Worm (Caenorhabditis elegans) whole organism, mixed stage, embryonic: ENCODE results near the gene B0393.4.

Experiments
- M03D4.4 ChIP-seq: sonication (generic microtip); optimal IDR thresholded peaks from 2 replicates; lab custom pipeline; 2017; ENCODE audit warnings: mild to moderate bottlenecking, missing genetic modification characterization, missing compliant biosample characterization
- blmp-1 ChIP-seq: fragments of 150-350 bp; optimal IDR thresholded peaks from 2 replicates; lab custom pipeline; 2014; ENCODE audit warnings: missing biosample characterization, missing genetic modification characterization
- ceh-39 ChIP-seq: fragments of 150-350 bp; optimal IDR thresholded peaks from 2 replicates; lab custom pipeline; 2014; ENCODE audit warnings: missing biosample characterization, missing genetic modification characterization
- ceh-43 ChIP-seq: fragments of 200-800 bp; sonication (Bioruptor generic); optimal IDR thresholded peaks from 2 replicates; lab custom pipeline; 2018; ENCODE audit warnings: mild to moderate bottlenecking, missing genetic modification characterization, moderate library complexity, missing compliant biosample characterization
- ceh-83 ChIP-seq: fragments of 200-800 bp; sonication (Bioruptor generic); optimal IDR thresholded peaks from 2 replicates; lab custom pipeline; 2018; ENCODE audit warnings: mild to moderate bottlenecking, missing genetic modification characterization, missing compliant biosample characterization
- ces-1 ChIP-seq: fragments of 150-350 bp; optimal IDR thresholded peaks from 2 replicates; lab custom pipeline; 2014; ENCODE audit warnings: missing biosample characterization, missing genetic modification reagents, missing genetic modification characterization
- cnd-1 ChIP-seq: fragments of 200-800 bp; sonication (Bioruptor generic); optimal IDR thresholded peaks from 2 replicates; lab custom pipeline; 2018; ENCODE audit warnings: mild to moderate bottlenecking, missing genetic modification characterization, missing compliant biosample characterization
- drap-1 ChIP-seq: fragments of 200-800 bp; sonication (Bioruptor generic); optimal IDR thresholded peaks from 3 replicates; lab custom pipeline; 2018; ENCODE audit warnings: mild to moderate bottlenecking, missing genetic modification characterization, missing compliant biosample characterization
- elt-1 ChIP-seq: sonication (generic microtip); optimal IDR thresholded peaks from 2 replicates; lab custom pipeline; 2017; ENCODE audit warnings: missing genetic modification characterization, mild to moderate bottlenecking, missing compliant biosample characterization, antibody characterized with exemption, moderate library complexity, borderline replicate concordance; ENCODE audit not compliant: insufficient read depth
- elt-3 ChIP-seq: fragments of 150-350 bp; optimal IDR thresholded peaks from 2 replicates; lab custom pipeline; 2014; ENCODE audit warnings: missing biosample characterization, missing genetic modification characterization
- flh-1 ChIP-seq: fragments of 200-800 bp; sonication (Bioruptor generic); optimal IDR thresholded peaks from 2 replicates; lab custom pipeline; 2018; ENCODE audit warnings: mild to moderate bottlenecking, missing genetic modification characterization, moderate library complexity, missing compliant biosample characterization
- ham-2 ChIP-seq: fragments of 200-800 bp; sonication (Bioruptor generic); optimal IDR thresholded peaks from 2 replicates; lab custom pipeline; 2018; ENCODE audit warnings: mild to moderate bottlenecking, missing genetic modification characterization, missing compliant biosample characterization
- hlh-1 ChIP-seq: fragments of 150-350 bp; optimal IDR thresholded peaks from 2 replicates; lab custom pipeline; 2014; ENCODE audit warnings: missing biosample characterization, missing genetic modification reagents, missing genetic modification characterization
- lin-13 ChIP-seq: fragments of 150-350 bp; optimal IDR thresholded peaks from 2 replicates; lab custom pipeline; 2014; ENCODE audit warnings: missing biosample characterization, missing genetic modification characterization
- lin-32 ChIP-seq: fragments of 200-800 bp; sonication (Bioruptor generic); optimal IDR thresholded peaks from 2 replicates; lab custom pipeline; 2018; ENCODE audit warnings: mild to moderate bottlenecking, missing genetic modification characterization, missing compliant biosample characterization
- lsy-2 ChIP-seq: fragments of 150-350 bp; optimal IDR thresholded peaks from 2 replicates; lab custom pipeline; 2014; ENCODE audit warnings: missing biosample characterization, missing genetic modification characterization
- mab-5 ChIP-seq: fragments of 150-350 bp; optimal IDR thresholded peaks from 2 replicates; lab custom pipeline; 2014; ENCODE audit warnings: missing biosample characterization, missing genetic modification characterization
- mep-1 ChIP-seq: fragments of 150-350 bp; optimal IDR thresholded peaks from 2 replicates; lab custom pipeline; 2017; ENCODE audit warnings: missing biosample characterization, missing genetic modification reagents, missing genetic modification characterization, inconsistent platforms
- mls-2 ChIP-seq: sonication (generic microtip); optimal IDR thresholded peaks from 2 replicates; lab custom pipeline; 2016; ENCODE audit warnings: mild to moderate bottlenecking, missing genetic modification characterization, moderate library complexity, missing compliant biosample characterization
- nhr-12 ChIP-seq: fragments of 150-350 bp; optimal IDR thresholded peaks from 2 replicates; lab custom pipeline; 2014; ENCODE audit warnings: missing biosample characterization, missing genetic modification characterization
- nhr-2 ChIP-seq: fragments of 150-350 bp; optimal IDR thresholded peaks from 2 replicates; lab custom pipeline; 2014; ENCODE audit warnings: missing biosample characterization, missing genetic modification characterization
- nhr-237 ChIP-seq: fragments of 150-350 bp; optimal IDR thresholded peaks from 2 replicates; lab custom pipeline; 2014; ENCODE audit warnings: missing biosample characterization, missing genetic modification characterization
- nhr-28 ChIP-seq: fragments of 150-350 bp; optimal IDR thresholded peaks from 2 replicates; lab custom pipeline; 2014; ENCODE audit warnings: missing biosample characterization, missing genetic modification characterization
- nhr-76 ChIP-seq: sonication (generic microtip); optimal IDR thresholded peaks from 2 replicates; lab custom pipeline; 2017; ENCODE audit warnings: missing biosample characterization, missing genetic modification characterization
- pha-4 ChIP-seq: fragments of 150-350 bp; optimal IDR thresholded peaks from 2 replicates; lab custom pipeline; 2018; ENCODE audit warnings: missing biosample characterization, missing genetic modification reagents, missing genetic modification characterization
- sem-2 ChIP-seq: fragments of 200-800 bp; sonication (Bioruptor generic); optimal IDR thresholded peaks from 2 replicates; lab custom pipeline; 2018; ENCODE audit warnings: mild to moderate bottlenecking, missing genetic modification characterization, missing compliant biosample characterization
- snpc-4 ChIP-seq: fragments of 150-350 bp; optimal IDR thresholded peaks from 2 replicates; lab custom pipeline; 2014; ENCODE audit warnings: missing biosample characterization, missing genetic modification characterization
- sptf-1 ChIP-seq: sonication (generic microtip); optimal IDR thresholded peaks from 2 replicates; lab custom pipeline; 2017; ENCODE audit warnings: mild to moderate bottlenecking, missing genetic modification characterization, moderate library complexity, missing compliant biosample characterization
- tbx-8 ChIP-seq: fragments of 200-800 bp; sonication (Bioruptor generic); optimal IDR thresholded peaks from 2 replicates; lab custom pipeline; 2018; ENCODE audit warnings: mild to moderate bottlenecking, missing genetic modification characterization, moderate library complexity, missing compliant biosample characterization
- unc-120 ChIP-seq: sonication (generic microtip); optimal IDR thresholded peaks from 2 replicates; lab custom pipeline; 2017; ENCODE audit warnings: missing genetic modification characterization, missing compliant biosample characterization; ENCODE audit not compliant: poor library complexity, severe bottlenecking
- unc-62 ChIP-seq: fragments of 150-350 bp; optimal IDR thresholded peaks from 2 replicates; lab custom pipeline; 2014; ENCODE audit warnings: missing biosample characterization, missing genetic modification reagents, missing genetic modification characterization
- zip-8 ChIP-seq: fragments of 150-350 bp; optimal IDR thresholded peaks from 2 replicates; lab custom pipeline; 2014; ENCODE audit warnings: missing biosample characterization, missing genetic modification characterization
- ztf-11 ChIP-seq: fragments of 150-350 bp; optimal IDR thresholded peaks from 2 replicates; lab custom pipeline; 2014; ENCODE audit warnings: missing biosample characterization, missing genetic modification characterization

Gene B0393.4

ce11 chrIII:4735443-4735842, 28.0 kb downstream of the B0393.4 start, which contains the start of gene F17C8.7:
TSS of gene F17C8.7 (plus strand) at chrIII:4735743.
- no peak for TF ChIP-seq nhr-237 (tag; lab: Kevin White, UChicago)

- TF ChIP-seq nhr-76 (tag; lab: Kevin White, UChicago) (no peak), hlh-1 (tag; lab: Kevin White, UChicago) (no peak), zip-8 (tag; lab: Kevin White, UChicago) (no peak), unc-120 (no peak), ham-2 (no peak), ceh-43 (no peak), ztf-11 (tag; lab: Kevin White, UChicago) (no peak), tbx-8 (GFP tag; lab: Kevin White, UChicago) (no peak), M03D4.4 (tag; lab: Kevin White, UChicago) (no peak), elt-3 (tag; lab: Kevin White, UChicago) (no peak), ces-1 (GFP tag; lab: Kevin White, UChicago) (no peak), nhr-237 (tag; lab: Kevin White, UChicago) (no peak), sem-2 (no peak), pha-4 (no peak), nhr-2 (no peak), mab-5 (tag; lab: Kevin White, UChicago) (no peak), elt-1 (no peak), ceh-83 (GFP tag; lab: Kevin White, UChicago) (no peak)
Measured at ce11 chrIII:4734056-4734455, 29.4 kb downstream of the B0393.4 start, which contains the start of gene F17C8.9. TSS of gene F17C8.9 (plus strand) at chrIII:4734356.

- TF ChIP-seq mep-1: no peak
- TF ChIP-seq hlh-1 (tag; lab: Kevin White, UChicago): peak; percentile 69
- peak; percentile 26 for TF ChIP-seq unc-120
Measured at ce11 chrIII:4731295-4731988, 32.0 kb downstream of the B0393.4 start, which contains the start of gene F17C8.3. TSS of gene F17C8.3 (plus strand) at chrIII:4731938.

- TF ChIP-seq ces-1 (GFP tag; lab: Kevin White, UChicago): no peak
- no peak for TF ChIP-seq snpc-4 (tag; lab: Kevin White, UChicago)
- TF ChIP-seq tbx-8 (GFP tag; lab: Kevin White, UChicago): no peak
- no peak for TF ChIP-seq lin-13 (tag; lab: Kevin White, UChicago)
- no peak for TF ChIP-seq lsy-2 (tag; lab: Kevin White, UChicago)
- no peak for TF ChIP-seq mep-1
- no peak for TF ChIP-seq drap-1 (GFP tag; lab: Kevin White, UChicago)
- no peak for TF ChIP-seq nhr-76 (tag; lab: Kevin White, UChicago)
- no peak for TF ChIP-seq ztf-11 (tag; lab: Kevin White, UChicago)
- no peak for TF ChIP-seq sem-2
- no peak for TF ChIP-seq mls-2
- no peak for TF ChIP-seq pha-4
- no peak for TF ChIP-seq lin-32
- no peak for TF ChIP-seq flh-1 (GFP tag; lab: Kevin White, UChicago)
- TF ChIP-seq elt-3 (tag; lab: Kevin White, UChicago): no peak
- TF ChIP-seq blmp-1 (tag; lab: Kevin White, UChicago): no peak
- TF ChIP-seq unc-62 (GFP tag; lab: Kevin White, UChicago): no peak
- TF ChIP-seq nhr-12: no peak
- no peak for TF ChIP-seq M03D4.4 (tag; lab: Kevin White, UChicago)
- TF ChIP-seq, all 35 proteins: peak for 0
Measured at ce11 chrIII:4723922-4724321, 39.5 kb downstream of the B0393.4 start.

- peak; percentile 69 for TF ChIP-seq unc-120
- TF ChIP-seq cnd-1 (tag; lab: Kevin White, UChicago): peak; percentile 30
- TF ChIP-seq ceh-83 (GFP tag; lab: Kevin White, UChicago): no peak
- no peak for TF ChIP-seq pha-4
- no peak for TF ChIP-seq lin-32
- peak; percentile 12 for TF ChIP-seq blmp-1 (tag; lab: Kevin White, UChicago)
- no peak for TF ChIP-seq nhr-2
- peak; percentile 67 for TF ChIP-seq nhr-237 (tag; lab: Kevin White, UChicago)
- TF ChIP-seq elt-3 (tag; lab: Kevin White, UChicago): no peak
- no peak for TF ChIP-seq lin-13 (tag; lab: Kevin White, UChicago)
- TF ChIP-seq hlh-1 (tag; lab: Kevin White, UChicago): peak; percentile 81
- no peak for TF ChIP-seq ceh-43
- no peak for TF ChIP-seq nhr-28
- TF ChIP-seq mls-2: peak; percentile 62
- no peak for TF ChIP-seq nhr-12
- no peak for TF ChIP-seq tbx-8 (GFP tag; lab: Kevin White, UChicago)
- TF ChIP-seq ces-1 (GFP tag; lab: Kevin White, UChicago): peak; percentile 92
- peak; percentile 33 for TF ChIP-seq unc-62 (GFP tag; lab: Kevin White, UChicago)
- no peak for TF ChIP-seq mab-5 (tag; lab: Kevin White, UChicago)
- peak; percentile 69 for TF ChIP-seq mep-1
- TF ChIP-seq ham-2: peak; percentile 43
- TF ChIP-seq drap-1 (GFP tag; lab: Kevin White, UChicago): no peak
- no peak for TF ChIP-seq ceh-39 (tag; lab: Kevin White, UChicago)
- TF ChIP-seq M03D4.4 (tag; lab: Kevin White, UChicago): no peak
- TF ChIP-seq sptf-1 (tag; lab: Kevin White, UChicago): peak; percentile 55
- peak; percentile 22 for TF ChIP-seq lsy-2 (tag; lab: Kevin White, UChicago)
Measured at ce11 chrIII:4721750-4722149, 41.7 kb downstream of the B0393.4 start, which contains the start of gene acy-1. TSS of gene acy-1 (plus strand) at chrIII:4722095.
